Worm (Caenorhabditis elegans): ENCODE measurements around the gene clec-226.

clec-226 gene

ce11 chrV:13926398-13926797 is 20.4 kb upstream of the clec-226 start, which contains the start of gene srxa-12:
Gene srxa-12, plus strand, starts transcription at chrV:13926698.
- no peak for TF ChIP-seq T20F7.1 (GFP tag; optimal IDR thresholded peaks at IDR 0.05)
- TF ChIP-seq Y48G9A.11 (GFP tag; IDR thresholded peaks at IDR 0.05) = no peak
- no peak for TF ChIP-seq zfp-3 (GFP tag; conservative IDR thresholded peaks at IDR 0.05)
- no peak for TF ChIP-seq tag-97 (GFP tag; IDR thresholded peaks at IDR 0.05)

ce11 chrV:13929503-13929902 is 17.3 kb upstream of the clec-226 start, which contains the start of gene srxa-13:
Gene srxa-13, plus strand, starts transcription at chrV:13929803.
- TF ChIP-seq lin-15B (tag; optimal IDR thresholded peaks at IDR 0.05) (no peak), nhr-11 (tag; optimal IDR thresholded peaks at IDR 0.05) (no peak), sdz-12 (GFP tag; optimal IDR thresholded peaks at IDR 0.05) (no peak), nhr-237 (tag; optimal IDR thresholded peaks at IDR 0.05) (no peak), ctbp-1 (GFP tag; IDR thresholded peaks at IDR 0.05) (no peak), lin-29 (GFP tag; IDR thresholded peaks at IDR 0.05) (no peak), cey-2 (tag; optimal IDR thresholded peaks at IDR 0.05; ENCODE audit: borderline replicate concordance, insufficient read depth) (no peak), nhr-76 (tag; optimal IDR thresholded peaks at IDR 0.05) (no peak), zip-11 (GFP tag; IDR thresholded peaks at IDR 0.05) (no peak), nhr-42 (GFP tag; IDR thresholded peaks at IDR 0.05) (no peak), zip-2 (tag; optimal IDR thresholded peaks at IDR 0.05) (no peak)

- TF ChIP-seq mxl-2 (GFP tag; conservative IDR thresholded peaks at IDR 0.05) = no peak
- TF ChIP-seq ztf-11 (tag; optimal IDR thresholded peaks at IDR 0.05) = no peak
- TF ChIP-seq aha-1 (tag) = peak; percentile 18
- TF ChIP-seq gei-8 (GFP tag; optimal IDR thresholded peaks at IDR 0.05) = no peak
Observed at ce11 chrV:13931225-13931624, 15.5 kb upstream of the clec-226 start, which contains the start of gene C06B3.16. Gene C06B3.16, plus strand, starts transcription at chrV:13931525.

- TF ChIP-seq aly-2 (tag; optimal IDR thresholded peaks at IDR 0.05) (no peak), set-16 (GFP tag; IDR thresholded peaks at IDR 0.05) (no peak), T20F7.1 (GFP tag; optimal IDR thresholded peaks at IDR 0.05) (no peak), Y5F2A.4 (GFP tag; optimal IDR thresholded peaks at IDR 0.05) (no peak), tag-97 (GFP tag; IDR thresholded peaks at IDR 0.05) (no peak), arid-1 (GFP tag; conservative IDR thresholded peaks at IDR 0.05) (no peak), F10B5.3 (tag; optimal IDR thresholded peaks at IDR 0.05) (no peak), fos-1 (tag; optimal IDR thresholded peaks at IDR 0.05) (no peak), aha-1 (tag) (peak; percentile 94), mxl-2 (GFP tag; conservative IDR thresholded peaks at IDR 0.05) (no peak), unc-62 (GFP tag; optimal IDR thresholded peaks at IDR 0.05 in 1 of 2) (peak in 1 of 2 experiments; percentile 34), unc-62 (tag; optimal IDR thresholded peaks at IDR 0.05) (no peak)
Observed at ce11 chrV:13931952-13932351, 14.8 kb upstream of the clec-226 start.

ce11 chrV:13934545-13934944 is 12.2 kb upstream of the clec-226 start, which contains the start of gene R10D12.1:
Gene R10D12.1, minus strand, starts transcription at chrV:13934645.
- TF ChIP-seq nhr-28 (tag; optimal IDR thresholded peaks at IDR 0.05) = peak; percentile 19
- TF ChIP-seq hlh-30 (tag; optimal IDR thresholded peaks at IDR 0.05; ENCODE audit: insufficient read depth) = peak; percentile 7
- TF ChIP-seq mdt-29 (GFP tag; IDR thresholded peaks at IDR 0.05) = no peak

ce11 chrV:13935423-13935822 is 11.3 kb upstream of the clec-226 start:
- TF ChIP-seq ztf-7 (tag; optimal IDR thresholded peaks at IDR 0.05) = no peak
- TF ChIP-seq spr-1 (tag; optimal IDR thresholded peaks at IDR 0.05) = no peak
- no peak for TF ChIP-seq snpc-4 (tag; optimal IDR thresholded peaks at IDR 0.05)
- no peak for TF ChIP-seq zag-1 (tag; optimal IDR thresholded peaks at IDR 0.05)
